Worm (Caenorhabditis elegans) whole organism, dauer: ENCODE data around the gene T28F3.5.

Experiments used
- unc-62 ChIP-seq: sonication (generic microtip); optimal IDR thresholded peaks from 2 replicates; lab custom pipeline; 2017; ENCODE audit warnings: missing biosample characterization, missing genetic modification reagents, missing genetic modification characterization

The T28F3.5 gene

ce11 chrIV:17335031-17335430, 40.4 kb downstream of the T28F3.5 start, which contains the start of gene C49C3.8:
Gene C49C3.8 (plus strand): TSS chrIV:17335203.
- no peak for TF ChIP-seq unc-62 (GFP tag; lab: Kevin White, UChicago)

ce11 chrIV:17338920-17339510, 44.4 kb downstream of the T28F3.5 start, which contains the start of gene C49C3.10:
Gene C49C3.10 (minus strand): TSS chrIV:17338970.
- no peak for TF ChIP-seq unc-62 (GFP tag; lab: Kevin White, UChicago)

- TF ChIP-seq unc-62 (GFP tag; lab: Kevin White, UChicago): no peak
Measured at ce11 chrIV:17341033-17341432, 46.4 kb downstream of the T28F3.5 start.

- TF ChIP-seq unc-62 (GFP tag; lab: Kevin White, UChicago): no peak
Measured at ce11 chrIV:17342179-17342578, 47.6 kb downstream of the T28F3.5 start, which contains the start of gene C49C3.9. Gene C49C3.9 (minus strand): TSS chrIV:17342314.

DNA sequence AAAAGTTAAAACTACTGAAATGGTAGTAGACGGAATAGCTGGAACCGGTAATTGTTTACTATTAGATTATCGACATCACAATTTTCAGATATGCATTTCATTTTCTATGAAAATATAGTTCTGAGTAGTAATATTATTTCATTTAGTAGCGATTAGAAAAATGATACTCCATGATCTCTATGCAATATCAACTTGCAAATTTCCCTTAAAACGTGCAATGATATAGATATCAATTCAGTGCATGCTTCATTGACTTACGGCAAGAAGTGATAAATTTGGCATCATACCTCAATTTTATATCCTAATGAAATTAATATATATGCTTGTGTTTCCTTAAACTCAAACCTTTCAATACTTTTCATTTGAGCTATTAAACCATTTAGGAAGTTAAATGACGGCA, 48.1 kb downstream of the T28F3.5 start, which contains the start of gene C49C3.21:
Gene C49C3.21, plus strand, starts transcription at position 301 of the 400 bp plus-strand sequence.
- TF ChIP-seq unc-62 (GFP tag; lab: Kevin White, UChicago): no peak

DNA sequence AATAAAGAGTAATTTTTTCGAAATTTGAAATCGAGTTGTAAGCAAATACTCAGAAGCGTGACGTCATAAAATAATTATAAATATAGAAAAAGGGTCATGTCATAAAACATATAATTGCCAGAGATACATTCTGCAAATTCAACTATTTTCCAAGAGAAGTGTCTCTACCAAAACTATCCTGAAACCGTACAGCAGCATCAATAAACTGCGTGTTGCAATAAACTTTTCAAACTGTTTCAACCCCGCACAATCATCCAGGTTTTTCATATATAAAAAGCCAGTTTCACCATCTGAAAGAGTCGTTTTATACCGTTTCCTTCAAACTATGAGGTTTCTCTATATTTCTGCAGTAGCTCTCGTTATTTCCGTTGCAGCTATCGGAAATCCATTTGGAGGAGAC, 48.9 kb downstream of the T28F3.5 start, which contains the start of gene C49C3.11:
Gene C49C3.11, plus strand, starts transcription at position 301 of the 400 bp plus-strand sequence.
- no peak for TF ChIP-seq unc-62 (GFP tag; lab: Kevin White, UChicago)

ce11 chrIV:17346599-17347218, 52.1 kb downstream of the T28F3.5 start, which contains the start of the genes clec-197 and clec-198:
Gene clec-197 (minus strand): TSS chrIV:17346699.
Gene clec-198 (plus strand): TSS chrIV:17347168.
- no peak for TF ChIP-seq unc-62 (GFP tag; lab: Kevin White, UChicago)
